Worm (Caenorhabditis elegans) whole organism, L3 larva: Measurements from ENCODE around the gene C09B9.4.

Experiments
- aly-2 ChIP-seq: fragments of 150-350 bp; optimal IDR thresholded peaks from 2 replicates; lab custom pipeline; 2014; ENCODE audit warnings: missing biosample characterization, missing genetic modification characterization
- hmg-11 ChIP-seq: sonication (generic microtip); optimal IDR thresholded peaks from 2 replicates; lab custom pipeline; 2016; ENCODE audit warnings: missing genetic modification characterization, missing compliant biosample characterization
- lsy-12 ChIP-seq: sonication (generic microtip); optimal IDR thresholded peaks from 2 replicates; lab custom pipeline; 2016; ENCODE audit warnings: mild to moderate bottlenecking, missing genetic modification characterization, missing compliant biosample characterization
- nhr-12 ChIP-seq: fragments of 150-350 bp; optimal IDR thresholded peaks from 2 replicates; lab custom pipeline; 2014; ENCODE audit warnings: missing biosample characterization, missing genetic modification characterization

ce11 chrIV:4982477-4982876 is 50.7 kb downstream of the C09B9.4 start, which contains the start of gene E03H12.4:
- TF ChIP-seq aly-2 (tag; lab: Kevin White, UChicago) (no peak), lsy-12 (tag; lab: Kevin White, UChicago) (no peak), nhr-12 (tag; lab: Kevin White, UChicago) (no peak), hmg-11 (tag; lab: Kevin White, UChicago) (no peak)
